Worm (Caenorhabditis elegans) whole organism, late embryonic: ENCODE measurements around the gene unc-32.

ENCODE experiments used
- C08G9.2 ChIP-seq: sonication (generic microtip); optimal IDR thresholded peaks from 2 replicates; lab custom pipeline; 2016; ENCODE audit warnings: mild to moderate bottlenecking, missing genetic modification characterization, moderate library complexity, missing compliant biosample characterization
- F13H6.1 ChIP-seq: sonication (generic microtip); optimal IDR thresholded peaks from 2 replicates; lab custom pipeline; 2016; ENCODE audit warnings: missing genetic modification characterization, missing compliant biosample characterization
- K02D7.2 ChIP-seq: sonication (generic microtip); optimal IDR thresholded peaks from 2 replicates; lab custom pipeline; 2017; ENCODE audit warnings: mild to moderate bottlenecking, missing genetic modification characterization, missing compliant biosample characterization
- K09A11.1 ChIP-seq: sonication (generic microtip); optimal IDR thresholded peaks from 2 replicates; lab custom pipeline; 2017; ENCODE audit warnings: antibody characterized with exemption, mild to moderate bottlenecking, missing genetic modification characterization, missing compliant biosample characterization; ENCODE audit not compliant: insufficient read depth
- Y22D7AL.16 ChIP-seq: sonication (generic microtip); optimal IDR thresholded peaks from 2 replicates; lab custom pipeline; 2016; ENCODE audit warnings: missing genetic modification characterization, missing compliant biosample characterization
- ama-1 ChIP-seq: fragments of 150-350 bp; optimal IDR thresholded peaks from 2 replicates; lab custom pipeline; 2014
- ceh-18 ChIP-seq: sonication (generic microtip); optimal IDR thresholded peaks from 2 replicates; lab custom pipeline; 2016; ENCODE audit warnings: missing genetic modification characterization, missing compliant biosample characterization
- ceh-19 ChIP-seq: fragments of 200-800 bp; sonication (Bioruptor generic); optimal IDR thresholded peaks from 2 replicates; lab custom pipeline; 2018; ENCODE audit warnings: mild to moderate bottlenecking, missing genetic modification characterization, missing compliant biosample characterization
- ceh-22 ChIP-seq: sonication (generic microtip); optimal IDR thresholded peaks from 2 replicates; lab custom pipeline; 2017; ENCODE audit warnings: missing biosample characterization, missing genetic modification characterization
- ceh-24 ChIP-seq: sonication (generic microtip); optimal IDR thresholded peaks from 2 replicates; lab custom pipeline; 2016; ENCODE audit warnings: mild to moderate bottlenecking, missing genetic modification characterization, missing compliant biosample characterization
- ceh-30 ChIP-seq: fragments of 150-350 bp; optimal IDR thresholded peaks from 2 replicates; lab custom pipeline; 2014; ENCODE audit warnings: missing biosample characterization, missing genetic modification characterization
- ceh-34 ChIP-seq: sonication (generic microtip); optimal IDR thresholded peaks from 2 replicates; lab custom pipeline; 2016; ENCODE audit warnings: mild to moderate bottlenecking, missing genetic modification characterization, missing compliant biosample characterization
- ceh-6 ChIP-seq: fragments of 200-800 bp; sonication (Bioruptor generic); optimal IDR thresholded peaks from 2 replicates; lab custom pipeline; 2018; ENCODE audit warnings: mild to moderate bottlenecking, missing genetic modification characterization, missing compliant biosample characterization
- ceh-9 ChIP-seq: sonication (generic microtip); optimal IDR thresholded peaks from 2 replicates; lab custom pipeline; 2016; ENCODE audit warnings: mild to moderate bottlenecking, missing genetic modification characterization, inconsistent platforms, missing compliant biosample characterization
- che-1 ChIP-seq: sonication (generic microtip); optimal IDR thresholded peaks from 2 replicates; lab custom pipeline; 2016; ENCODE audit warnings: mild to moderate bottlenecking, missing genetic modification characterization, missing compliant biosample characterization
- dve-1 ChIP-seq: sonication (generic microtip); optimal IDR thresholded peaks from 2 replicates; lab custom pipeline; 2017; ENCODE audit warnings: antibody characterized with exemption, mild to moderate bottlenecking, missing genetic modification characterization, missing compliant biosample characterization
- elt-4 ChIP-seq: sonication (generic microtip); optimal IDR thresholded peaks from 2 replicates; lab custom pipeline; 2016; ENCODE audit warnings: missing genetic modification characterization, missing compliant biosample characterization
- ets-4 ChIP-seq: sonication (generic microtip); optimal IDR thresholded peaks from 2 replicates; lab custom pipeline; 2016; ENCODE audit warnings: missing genetic modification characterization, missing compliant biosample characterization
- hlh-30 ChIP-seq: sonication (generic microtip); optimal IDR thresholded peaks from 2 replicates; lab custom pipeline; 2017; ENCODE audit warnings: antibody characterized with exemption, missing genetic modification characterization, missing compliant biosample characterization; ENCODE audit not compliant: insufficient read depth
- hlh-6 ChIP-seq: sonication (generic microtip); optimal IDR thresholded peaks from 2 replicates; lab custom pipeline; 2016; ENCODE audit warnings: missing genotype, missing genetic modification characterization, missing compliant biosample characterization
- hlh-8 ChIP-seq: sonication (generic microtip); optimal IDR thresholded peaks from 2 replicates; lab custom pipeline; 2016; ENCODE audit warnings: missing genotype, missing genetic modification characterization, missing compliant biosample characterization
- lim-6 ChIP-seq: sonication (generic microtip); optimal IDR thresholded peaks from 2 replicates; lab custom pipeline; 2016; ENCODE audit warnings: missing genetic modification characterization, missing compliant biosample characterization
- madf-2 ChIP-seq: sonication (generic microtip); optimal IDR thresholded peaks from 2 replicates; lab custom pipeline; 2017; ENCODE audit warnings: missing genetic modification characterization, missing compliant biosample characterization
- mec-3 ChIP-seq: sonication (generic microtip); optimal IDR thresholded peaks from 2 replicates; lab custom pipeline; 2016; ENCODE audit warnings: borderline replicate concordance, missing genetic modification characterization, missing compliant biosample characterization
- nhr-11 ChIP-seq: fragments of 150-350 bp; optimal IDR thresholded peaks from 2 replicates; lab custom pipeline; 2014; ENCODE audit warnings: missing biosample characterization, missing genetic modification characterization
- nhr-232 ChIP-seq: sonication (generic microtip); optimal IDR thresholded peaks from 2 replicates; lab custom pipeline; 2016; ENCODE audit warnings: missing genetic modification characterization, missing compliant biosample characterization
- odd-2 ChIP-seq: sonication (generic microtip); optimal IDR thresholded peaks from 2 replicates; lab custom pipeline; 2017; ENCODE audit warnings: antibody characterized with exemption, mild to moderate bottlenecking, missing genetic modification characterization, missing compliant biosample characterization
- pag-3 ChIP-seq: sonication (generic microtip); optimal IDR thresholded peaks from 2 replicates; lab custom pipeline; 2016; ENCODE audit warnings: missing compliant biosample characterization, missing genetic modification characterization, borderline replicate concordance
- pat-9 ChIP-seq: fragments of 200-800 bp; sonication (Bioruptor generic); optimal IDR thresholded peaks from 2 replicates; lab custom pipeline; 2018; ENCODE audit warnings: mild to moderate bottlenecking, missing genetic modification characterization, moderate library complexity, missing compliant biosample characterization
- pax-1 ChIP-seq: fragments of 150-350 bp; optimal IDR thresholded peaks from 2 replicates; lab custom pipeline; 2014; ENCODE audit warnings: missing biosample characterization, missing genetic modification characterization
- pqm-1 ChIP-seq: sonication (generic microtip); optimal IDR thresholded peaks from 2 replicates; lab custom pipeline; 2016; ENCODE audit warnings: missing genetic modification characterization, missing compliant biosample characterization
- pros-1 ChIP-seq: fragments of 150-350 bp; optimal IDR thresholded peaks from 2 replicates; lab custom pipeline; 2014; ENCODE audit warnings: missing biosample characterization, missing genetic modification reagents, missing genetic modification characterization
- ref-2 ChIP-seq: sonication (generic microtip); optimal IDR thresholded peaks from 2 replicates; lab custom pipeline; 2016; ENCODE audit warnings: missing genetic modification characterization, missing compliant biosample characterization
- rnt-1 ChIP-seq: sonication (generic microtip); optimal IDR thresholded peaks from 2 replicates; lab custom pipeline; 2016; ENCODE audit warnings: missing genetic modification characterization, missing compliant biosample characterization
- sdc-2 ChIP-seq: sonication (generic microtip); optimal IDR thresholded peaks from 2 replicates; lab custom pipeline; 2016; ENCODE audit warnings: missing genotype, missing genetic modification characterization, missing compliant biosample characterization
- sox-2 ChIP-seq: fragments of 200-800 bp; sonication (Bioruptor generic); IDR thresholded peaks from 2 replicates; pipeline ENCODE4 v1.3.6; 2022; ENCODE audit warnings: missing genetic modification reagents, missing genetic modification characterization, missing compliant biosample characterization
- syd-9 ChIP-seq: sonication (generic microtip); optimal IDR thresholded peaks from 2 replicates; lab custom pipeline; 2016; ENCODE audit warnings: mild to moderate bottlenecking, missing genetic modification characterization, moderate library complexity, missing compliant biosample characterization
- tbx-2 ChIP-seq: sonication (generic microtip); optimal IDR thresholded peaks from 2 replicates; lab custom pipeline; 2016; ENCODE audit warnings: missing genetic modification characterization, missing compliant biosample characterization
- unc-3 ChIP-seq, 2 experiments: fragments of 200-800 bp in 1 of 2; sonication (Bioruptor generic) in 1 of 2; sonication (generic microtip) in 1 of 2; conservative IDR thresholded peaks in 1 of 2; optimal IDR thresholded peaks in 1 of 2; 2 replicates each; pipeline versions ENCODE4 v1.3.6 to Lab custom; 2016 to 2022; ENCODE audit warnings: missing compliant biosample characterization in 2 of 2, missing genetic modification characterization in 2 of 2, missing genetic modification reagents in 1 of 2
- unc-42 ChIP-seq: sonication (generic microtip); optimal IDR thresholded peaks from 2 replicates; lab custom pipeline; 2016; ENCODE audit warnings: missing genotype, missing genetic modification characterization, missing compliant biosample characterization
- unc-55 ChIP-seq: sonication (generic microtip); optimal IDR thresholded peaks from 2 replicates; lab custom pipeline; 2017; ENCODE audit warnings: missing biosample characterization, missing genetic modification reagents, missing genetic modification characterization
- unc-86 ChIP-seq: sonication (generic microtip); optimal IDR thresholded peaks from 2 replicates; lab custom pipeline; 2016; ENCODE audit warnings: missing genetic modification characterization, missing compliant biosample characterization
- ztf-16 ChIP-seq: sonication (generic microtip); optimal IDR thresholded peaks from 2 replicates; lab custom pipeline; 2017; ENCODE audit warnings: missing genetic modification characterization, missing compliant biosample characterization

Gene unc-32

ce11 chrIII:8873990-8874668 lies 31.3 kb upstream of the unc-32 start (continued):
- TF ChIP-seq unc-42 (tag; lab: Kevin White, UChicago), result peak; percentile 83
- TF ChIP-seq ceh-18 (tag; lab: Kevin White, UChicago), result peak; percentile 95
- no peak for TF ChIP-seq K09A11.1
- no peak for TF ChIP-seq Y22D7AL.16
- TF ChIP-seq nhr-11, result no peak
- no peak for TF ChIP-seq ceh-9
- TF ChIP-seq elt-4 (tag; lab: Kevin White, UChicago), result no peak
- no peak for TF ChIP-seq pax-1
- no peak for TF ChIP-seq dve-1 (tag; lab: Kevin White, UChicago)
- TF ChIP-seq ref-2 (tag; lab: Kevin White, UChicago), result peak; percentile 74
- TF ChIP-seq ama-1 (lab: Kevin White, UChicago), result peak; percentile 70
- TF ChIP-seq odd-2, result no peak
- peak; percentile 23 for TF ChIP-seq che-1 (tag; lab: Kevin White, UChicago)
- TF ChIP-seq ceh-30 (tag; lab: Kevin White, UChicago), result no peak
- TF ChIP-seq unc-86 (tag; lab: Kevin White, UChicago), result no peak
- no peak for TF ChIP-seq ets-4 (tag; lab: Kevin White, UChicago)
- TF ChIP-seq pqm-1, result peak; percentile 14
- peak; percentile 36 for TF ChIP-seq ztf-16 (tag; lab: Kevin White, UChicago)
- TF ChIP-seq rnt-1 (tag; lab: Kevin White, UChicago), result peak; percentile 86
- TF ChIP-seq hlh-30, result peak; percentile 70
- TF ChIP-seq ceh-24 (tag; lab: Kevin White, UChicago), result no peak
- no peak for TF ChIP-seq unc-3 (GFP tag; conservative IDR thresholded peaks at IDR 0.05; lab: Robert Waterston, UW)
- TF ChIP-seq unc-3 (tag; optimal IDR thresholded peaks at IDR 0.05; lab: Kevin White, UChicago), result peak; percentile 61
- TF ChIP-seq, all 69 proteins: peak for 30

ce11 chrIII:8877002-8877401 lies 28.4 kb upstream of the unc-32 start, which contains the start of gene K01F9.2:
TSS of gene K01F9.2 (minus strand) at chrIII:8877128.
- TF ChIP-seq unc-42 (tag; lab: Kevin White, UChicago) (peak; percentile 85), sox-2 (no peak)

DNA sequence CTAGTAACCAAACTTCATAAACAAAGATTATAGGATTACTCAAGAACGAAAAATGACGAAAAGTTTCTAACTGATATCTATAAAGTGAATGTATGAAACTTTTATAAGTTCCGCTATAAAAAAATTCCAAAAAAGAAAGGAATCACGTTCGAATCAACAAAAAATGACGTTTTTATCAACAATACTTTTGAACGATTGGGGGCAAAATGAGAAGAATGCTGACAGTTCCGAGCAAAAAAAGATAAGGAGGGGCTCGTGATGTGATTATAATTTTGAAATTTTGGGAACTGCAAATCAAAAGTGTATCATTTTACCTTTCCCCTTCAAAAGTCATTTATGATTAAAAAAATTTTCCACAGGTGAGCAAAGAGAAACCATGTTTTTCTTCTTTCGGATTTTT lies 26.5 kb upstream of the unc-32 start:
- TF ChIP-seq elt-4 (tag; lab: Kevin White, UChicago) (no peak), nhr-232 (tag; lab: Kevin White, UChicago) (no peak), mec-3 (tag; lab: Kevin White, UChicago) (no peak), K02D7.2 (tag; lab: Kevin White, UChicago) (no peak), madf-2 (tag; lab: Kevin White, UChicago) (no peak), ztf-16 (tag; lab: Kevin White, UChicago) (no peak), ceh-34 (tag; lab: Kevin White, UChicago) (no peak), pros-1 (tag; lab: Kevin White, UChicago) (no peak), C08G9.2 (tag; lab: Kevin White, UChicago) (no peak), tbx-2 (tag; lab: Kevin White, UChicago) (no peak), ceh-9 (no peak), dve-1 (tag; lab: Kevin White, UChicago) (no peak), pag-3 (tag; lab: Kevin White, UChicago) (no peak), ceh-6 (GFP tag; lab: Kevin White, UChicago) (no peak), unc-55 (GFP tag; lab: Kevin White, UChicago) (no peak), ceh-22 (tag; lab: Kevin White, UChicago) (no peak)

DNA sequence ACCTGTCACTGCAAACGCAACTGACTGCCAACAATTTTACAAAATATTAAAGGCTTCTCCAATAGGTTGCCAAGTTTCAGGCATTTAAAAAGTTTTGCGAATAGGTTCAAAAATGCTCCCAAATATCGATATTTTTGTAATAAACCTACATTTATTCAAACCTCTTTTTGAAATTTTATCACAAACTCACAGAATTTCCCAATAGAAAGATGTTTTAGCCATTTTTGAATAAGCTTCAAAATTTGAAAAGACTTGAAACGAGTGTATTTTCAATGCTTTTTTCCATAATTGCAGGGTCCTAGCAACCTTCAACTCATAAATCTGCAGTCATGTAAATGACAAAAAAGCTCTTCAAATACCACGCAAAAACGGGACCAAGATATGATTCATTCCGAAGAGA lies 23.1 kb upstream of the unc-32 start:
- TF ChIP-seq elt-4 (tag; lab: Kevin White, UChicago), result no peak
- TF ChIP-seq syd-9 (tag; lab: Kevin White, UChicago), result no peak
- TF ChIP-seq odd-2, result no peak
- TF ChIP-seq sdc-2, result no peak
- no peak for TF ChIP-seq ceh-34 (tag; lab: Kevin White, UChicago)
- TF ChIP-seq F13H6.1 (tag; lab: Kevin White, UChicago), result no peak
- TF ChIP-seq ceh-19, result no peak
- no peak for TF ChIP-seq che-1 (tag; lab: Kevin White, UChicago)
- TF ChIP-seq hlh-8 (tag; lab: Kevin White, UChicago), result no peak
- no peak for TF ChIP-seq lim-6
- no peak for TF ChIP-seq pqm-1
- TF ChIP-seq pat-9 (tag; lab: Kevin White, UChicago), result no peak
- no peak for TF ChIP-seq ceh-30 (tag; lab: Kevin White, UChicago)
- no peak for TF ChIP-seq hlh-6 (tag; lab: Kevin White, UChicago)
